Worm (Caenorhabditis elegans) whole organism, L4 larva: ENCODE data around the gene try-5.
A peak's percentile ranks its signal among the peaks of the same experiment; 100 is the strongest.

Source experiments
- D1046.2 ChIP-seq: fragments of 200-800 bp; sonication (Bioruptor generic); IDR thresholded peaks from 2 replicates; pipeline ENCODE4 v1.3.6; 2022; ENCODE audit warnings: missing genetic modification characterization, missing compliant biosample characterization
- F26F4.8 ChIP-seq: fragments of 200-800 bp; sonication (Bioruptor generic); conservative IDR thresholded peaks from 2 replicates; pipeline ENCODE4 v1.3.6; 2022; ENCODE audit warnings: missing genetic modification characterization, missing compliant biosample characterization
- F44E2.7 ChIP-seq: fragments of 200-800 bp; sonication (Bioruptor generic); IDR thresholded peaks from 2 replicates; pipeline ENCODE4 v2.1.2; 2022; ENCODE audit warnings: missing genetic modification characterization, missing compliant biosample characterization
- R02D3.7 ChIP-seq: fragments of 150-350 bp; sonication (generic microtip); optimal IDR thresholded peaks from 3 replicates; lab custom pipeline; 2014; ENCODE audit warnings: missing biosample characterization, missing genetic modification characterization
- T26A8.4 ChIP-seq: fragments of 200-800 bp; sonication (Bioruptor generic); IDR thresholded peaks from 2 replicates; pipeline ENCODE4 v1.3.6; 2022; ENCODE audit warnings: missing genetic modification characterization, missing compliant biosample characterization
- Y105C5A.15 ChIP-seq: fragments of 200-800 bp; sonication (Bioruptor generic); IDR thresholded peaks from 2 replicates; pipeline ENCODE4 v1.3.6; 2022; ENCODE audit warnings: missing genetic modification characterization, missing compliant biosample characterization
- Y48G9A.11 ChIP-seq: fragments of 200-800 bp; sonication (Bioruptor generic); IDR thresholded peaks from 2 replicates; pipeline ENCODE4 v1.3.6; 2022; ENCODE audit warnings: missing genetic modification reagents, missing genetic modification characterization, missing compliant biosample characterization
- Y75B8A.6 ChIP-seq: fragments of 200-800 bp; sonication (Bioruptor generic); IDR thresholded peaks from 2 replicates; pipeline ENCODE4 v1.3.6; 2022; ENCODE audit warnings: missing genetic modification reagents, missing genetic modification characterization, missing compliant biosample characterization
- aha-1 ChIP-seq: fragments of 150-350 bp; peaks from one replicate; lab custom pipeline; 2014; ENCODE audit warnings: missing biosample characterization, missing genetic modification characterization
- arid-1 ChIP-seq: fragments of 200-800 bp; sonication (Bioruptor generic); conservative IDR thresholded peaks from 2 replicates; pipeline ENCODE4 v1.3.6; 2022; ENCODE audit warnings: missing genetic modification reagents, missing genetic modification characterization, missing compliant biosample characterization
- ceh-20 ChIP-seq: fragments of 200-800 bp; sonication (Bioruptor generic); IDR thresholded peaks from 2 replicates; pipeline ENCODE4 v1.3.6; 2022; ENCODE audit warnings: missing genetic modification reagents, missing genetic modification characterization, missing compliant biosample characterization
- ceh-28 ChIP-seq: fragments of 150-350 bp; optimal IDR thresholded peaks from 2 replicates; lab custom pipeline; 2014; ENCODE audit warnings: missing biosample characterization, missing genetic modification reagents, missing genetic modification characterization
- ceh-32 ChIP-seq: sonication (generic microtip); optimal IDR thresholded peaks from 2 replicates; lab custom pipeline; 2016; ENCODE audit warnings: mild to moderate bottlenecking, missing genetic modification characterization, missing compliant biosample characterization; ENCODE audit not compliant: poor library complexity
- ces-1 ChIP-seq: fragments of 150-350 bp; sonication (generic microtip); optimal IDR thresholded peaks from 4 replicates; lab custom pipeline; 2014; ENCODE audit warnings: missing biosample characterization, missing genetic modification reagents, missing genetic modification characterization
- ctbp-1 ChIP-seq: fragments of 200-800 bp; sonication (Bioruptor generic); IDR thresholded peaks from 2 replicates; pipeline ENCODE4 v1.3.6; 2022; ENCODE audit warnings: missing genetic modification reagents, missing genetic modification characterization, missing compliant biosample characterization
- daf-16 ChIP-seq, 3 experiments: sonication (generic microtip); optimal IDR thresholded peaks; 2 replicates each; lab custom pipeline; 2016 to 2017; ENCODE audit warnings: missing genetic modification characterization in 3 of 3, missing genetic modification reagents in 3 of 3, mild to moderate bottlenecking in 2 of 3, missing compliant biosample characterization in 2 of 3, missing biosample characterization in 1 of 3, moderate library complexity in 1 of 3
- daf-19 ChIP-seq: fragments of 200-800 bp; sonication (Bioruptor generic); conservative IDR thresholded peaks from 2 replicates; pipeline ENCODE4 v1.3.6; 2022; ENCODE audit warnings: missing genetic modification characterization, missing compliant biosample characterization
- daf-8 ChIP-seq: fragments of 200-800 bp; sonication (Bioruptor generic); IDR thresholded peaks from 2 replicates; pipeline ENCODE4 v1.3.6; 2022; ENCODE audit warnings: missing genetic modification characterization, missing compliant biosample characterization
- dmd-6 ChIP-seq: fragments of 200-800 bp; sonication (Bioruptor generic); IDR thresholded peaks from 2 replicates; pipeline ENCODE4 v1.3.6; 2022; ENCODE audit warnings: missing genetic modification reagents, missing genetic modification characterization, missing compliant biosample characterization
- dmd-8 ChIP-seq: fragments of 200-800 bp; sonication (Bioruptor generic); IDR thresholded peaks from 2 replicates; pipeline ENCODE4 v1.3.6; 2022; ENCODE audit warnings: missing genetic modification characterization, missing compliant biosample characterization
- dmd-9 ChIP-seq: fragments of 200-800 bp; sonication (Bioruptor generic); IDR thresholded peaks from 2 replicates; pipeline ENCODE4 v1.3.6; 2022; ENCODE audit warnings: missing genetic modification reagents, missing genetic modification characterization, missing compliant biosample characterization
- dve-1 ChIP-seq: sonication (generic microtip); optimal IDR thresholded peaks from 2 replicates; lab custom pipeline; 2017; ENCODE audit warnings: antibody characterized with exemption, mild to moderate bottlenecking, missing genetic modification characterization, missing compliant biosample characterization; ENCODE audit not compliant: insufficient read depth
- egl-43 ChIP-seq: fragments of 200-800 bp; sonication (Bioruptor generic); IDR thresholded peaks from 2 replicates; pipeline ENCODE4 v1.3.6; 2022; ENCODE audit warnings: missing genetic modification reagents, missing genetic modification characterization, missing compliant biosample characterization
- fos-1 ChIP-seq: fragments of 150-350 bp; optimal IDR thresholded peaks from 2 replicates; lab custom pipeline; 2014; ENCODE audit warnings: missing biosample characterization, missing genetic modification characterization
- gei-8 ChIP-seq: fragments of 200-800 bp; sonication (Bioruptor generic); optimal IDR thresholded peaks from 2 replicates; lab custom pipeline; 2018; ENCODE audit warnings: mild to moderate bottlenecking, missing genetic modification characterization, missing compliant biosample characterization
- hif-1 ChIP-seq, 2 experiments: sonication (generic microtip); optimal IDR thresholded peaks; 2 replicates each; lab custom pipeline; 2016 to 2017; ENCODE audit warnings: missing compliant biosample characterization in 2 of 2, missing genetic modification characterization in 2 of 2, missing genetic modification reagents in 2 of 2, missing genotype in 2 of 2, mild to moderate bottlenecking in 1 of 2
- hmg-1.1 ChIP-seq: fragments of 200-800 bp; sonication (Bioruptor generic); IDR thresholded peaks from 2 replicates; pipeline ENCODE4 v1.3.6; 2022; ENCODE audit warnings: missing genetic modification reagents, missing genetic modification characterization, missing compliant biosample characterization
- lin-38 ChIP-seq: fragments of 200-800 bp; sonication (Bioruptor generic); IDR thresholded peaks from 2 replicates; pipeline ENCODE4 v1.3.6; 2022; ENCODE audit warnings: missing genetic modification reagents, missing genetic modification characterization, missing compliant biosample characterization
- madf-5 ChIP-seq, 2 experiments: fragments of 200-800 bp; sonication (Bioruptor generic); IDR thresholded peaks; 2 replicates each; pipeline ENCODE4 v1.3.6; 2022; ENCODE audit warnings: missing compliant biosample characterization in 2 of 2, missing genetic modification characterization in 2 of 2
- madf-9 ChIP-seq: fragments of 200-800 bp; sonication (Bioruptor generic); conservative IDR thresholded peaks from 2 replicates; pipeline ENCODE4 v1.3.6; 2022; ENCODE audit warnings: missing genetic modification reagents, missing genetic modification characterization, missing compliant biosample characterization
- mdt-29 ChIP-seq: fragments of 200-800 bp; sonication (Bioruptor generic); IDR thresholded peaks from 2 replicates; pipeline ENCODE4 v1.3.6; 2022; ENCODE audit warnings: missing genetic modification reagents, missing genetic modification characterization, missing compliant biosample characterization
- mes-2 ChIP-seq: sonication (generic microtip); optimal IDR thresholded peaks from 2 replicates; lab custom pipeline; 2016; ENCODE audit warnings: missing genotype, mild to moderate bottlenecking, missing genetic modification characterization, missing compliant biosample characterization; ENCODE audit not compliant: poor library complexity, severe bottlenecking
- mxl-3 ChIP-seq: fragments of 200-800 bp; sonication (Bioruptor generic); optimal IDR thresholded peaks from 2 replicates; lab custom pipeline; 2018; ENCODE audit warnings: mild to moderate bottlenecking, missing genetic modification characterization, missing compliant biosample characterization
- nhr-237 ChIP-seq: sonication (generic microtip); optimal IDR thresholded peaks from 2 replicates; lab custom pipeline; 2017; ENCODE audit warnings: missing biosample characterization, missing genetic modification characterization
- nhr-42 ChIP-seq: fragments of 200-800 bp; sonication (Bioruptor generic); IDR thresholded peaks from 2 replicates; pipeline ENCODE4 v1.3.6; 2022; ENCODE audit warnings: missing genetic modification characterization, missing compliant biosample characterization
- pha-4 ChIP-seq, 2 experiments: fragments of 150-350 bp in 1 of 2; fragments of 200-800 bp in 1 of 2; sonication (Bioruptor generic) in 1 of 2; IDR thresholded peaks in 1 of 2; optimal IDR thresholded peaks in 1 of 2; 2 replicates each; pipeline versions ENCODE4 v1.3.6 to Lab custom; 2014 to 2022; ENCODE audit warnings: missing genetic modification characterization in 2 of 2, missing genetic modification reagents in 2 of 2, missing biosample characterization in 1 of 2, missing compliant biosample characterization in 1 of 2
- php-3 ChIP-seq: fragments of 200-800 bp; sonication (Bioruptor generic); IDR thresholded peaks from 2 replicates; pipeline ENCODE4 v1.3.6; 2022; ENCODE audit warnings: missing genetic modification reagents, missing genetic modification characterization, missing compliant biosample characterization
- rbr-2 ChIP-seq: sonication (generic microtip); optimal IDR thresholded peaks from 2 replicates; lab custom pipeline; 2016; ENCODE audit warnings: missing genotype, missing genetic modification characterization, missing compliant biosample characterization
- saeg-2 ChIP-seq: fragments of 200-800 bp; sonication (Bioruptor generic); IDR thresholded peaks from 2 replicates; pipeline ENCODE4 v1.3.6; 2022; ENCODE audit warnings: missing genetic modification reagents, missing genetic modification characterization, missing compliant biosample characterization
- sdz-12 ChIP-seq: fragments of 200-800 bp; sonication (Bioruptor generic); optimal IDR thresholded peaks from 2 replicates; lab custom pipeline; 2018; ENCODE audit warnings: mild to moderate bottlenecking, missing genetic modification characterization, missing compliant biosample characterization
- snpc-1.2 ChIP-seq: fragments of 200-800 bp; sonication (Bioruptor generic); IDR thresholded peaks from 2 replicates; pipeline ENCODE4 v1.3.6; 2022; ENCODE audit warnings: missing genetic modification reagents, missing genetic modification characterization, missing compliant biosample characterization
- snpc-4 ChIP-seq: fragments of 150-350 bp; optimal IDR thresholded peaks from 2 replicates; lab custom pipeline; 2014; ENCODE audit warnings: missing biosample characterization, missing genetic modification characterization
- tag-97 ChIP-seq: fragments of 200-800 bp; sonication (Bioruptor generic); IDR thresholded peaks from 2 replicates; pipeline ENCODE4 v1.3.6; 2022; ENCODE audit warnings: missing genetic modification characterization, missing compliant biosample characterization
- tra-1 ChIP-seq: fragments of 200-800 bp; sonication (Bioruptor generic); IDR thresholded peaks from 2 replicates; pipeline ENCODE4 v1.3.6; 2022; ENCODE audit warnings: missing genetic modification reagents, missing genetic modification characterization, missing compliant biosample characterization
- vab-7 ChIP-seq: fragments of 200-800 bp; sonication (Bioruptor generic); IDR thresholded peaks from 2 replicates; pipeline ENCODE4 v1.3.6; 2022; ENCODE audit warnings: missing genetic modification reagents, missing genetic modification characterization, missing compliant biosample characterization
- zag-1 ChIP-seq: fragments of 150-350 bp; optimal IDR thresholded peaks from 2 replicates; lab custom pipeline; 2014; ENCODE audit warnings: missing biosample characterization, missing genetic modification characterization
- zip-11 ChIP-seq: fragments of 200-800 bp; sonication (Bioruptor generic); IDR thresholded peaks from 2 replicates; pipeline ENCODE4 v1.3.6; 2022; ENCODE audit warnings: missing genetic modification characterization, missing compliant biosample characterization

try-5 gene

DNA sequence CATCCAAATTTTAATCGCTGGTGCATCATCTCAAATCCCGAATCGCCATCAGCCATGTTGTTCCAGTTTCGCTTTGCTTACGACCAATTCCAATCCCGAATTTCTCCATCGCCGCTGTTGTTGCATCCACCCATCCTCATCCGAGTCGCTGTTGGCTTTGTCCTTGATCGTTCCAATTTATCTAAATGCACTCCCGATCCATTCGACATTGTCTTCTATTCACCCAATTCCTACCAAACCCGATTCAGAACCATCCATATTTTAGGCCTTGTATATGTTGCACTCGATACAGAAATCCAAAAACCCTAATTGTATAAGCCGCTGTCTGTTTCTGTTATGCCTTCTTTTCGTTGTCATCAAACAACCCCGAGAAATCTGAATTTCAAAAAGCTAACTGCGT, 6.5 kb upstream of the try-5 start (continued):
- TF ChIP-seq aha-1 (tag; lab: Kevin White, UChicago) = peak; percentile 76
- TF ChIP-seq vab-7 (GFP tag; lab: Robert Waterston, UW) = peak; percentile 58
- TF ChIP-seq lin-38 (GFP tag; lab: Robert Waterston, UW) = peak; percentile 78
- no peak for TF ChIP-seq ceh-32 (tag; lab: Kevin White, UChicago)
- TF ChIP-seq fos-1 (tag; lab: Kevin White, UChicago) = no peak
- TF ChIP-seq ceh-28 (tag; lab: Kevin White, UChicago) = no peak
- peak; percentile 89 for TF ChIP-seq daf-19 (GFP tag; lab: Robert Waterston, UW)
- TF ChIP-seq snpc-4 = no peak
- no peak for TF ChIP-seq daf-8 (GFP tag; lab: Robert Waterston, UW)
- no peak for TF ChIP-seq gei-8 (GFP tag; lab: Kevin White, UChicago)
- TF ChIP-seq madf-5 (GFP tag; IDR thresholded peaks at IDR 0.05; lab: Robert Waterston, UW) = 0 out of 4 replicates have a peak, but pooled peaks of 1 of the 2 experiments have one; percentile 64
- peak; percentile 61; the same call in 1 of the 2 replicates for TF ChIP-seq saeg-2 (GFP tag; lab: Robert Waterston, UW)
- peak; percentile 92 for TF ChIP-seq ceh-20 (GFP tag; lab: Robert Waterston, UW)
- TF ChIP-seq hif-1 (tag; optimal IDR thresholded peaks at IDR 0.05; lab: Kevin White, UChicago) = no peak
- peak in 1 of 2 experiments; percentile 74 for TF ChIP-seq daf-16 (GFP tag; optimal IDR thresholded peaks at IDR 0.05; lab: Kevin White, UChicago)
- no peak for TF ChIP-seq daf-16 (tag; optimal IDR thresholded peaks at IDR 0.05; lab: Kevin White, UChicago)
- TF ChIP-seq Y75B8A.6 (GFP tag; lab: Robert Waterston, UW) = no peak; the same call in 1 of the 2 replicates
- peak; percentile 55 for TF ChIP-seq hmg-1.1 (GFP tag; lab: Robert Waterston, UW)
- TF ChIP-seq dve-1 (tag; lab: Kevin White, UChicago) = no peak
- TF ChIP-seq egl-43 (GFP tag; lab: Robert Waterston, UW) = peak; percentile 80
- TF ChIP-seq ces-1 = no peak
- peak; percentile 82 for TF ChIP-seq sdz-12 (GFP tag; lab: Kevin White, UChicago)
- no peak for TF ChIP-seq nhr-237 (tag; lab: Kevin White, UChicago)
- TF ChIP-seq R02D3.7 = no peak
- TF ChIP-seq mes-2 (tag; lab: Kevin White, UChicago) = no peak
- TF ChIP-seq Y105C5A.15 = no peak
- no peak; the same call in none of the 2 replicates for TF ChIP-seq dmd-6
- TF ChIP-seq mxl-3 (GFP tag; lab: Kevin White, UChicago) = no peak
- peak; percentile 73; the same call in 1 of the 2 replicates for TF ChIP-seq tra-1 (GFP tag; lab: Robert Waterston, UW)
- no peak for TF ChIP-seq tag-97
- TF ChIP-seq rbr-2 (tag; lab: Kevin White, UChicago) = peak; percentile 11
- TF ChIP-seq dmd-8 = 0 out of 2 replicates have a peak, but pooled peaks have one; percentile 18
- TF ChIP-seq zag-1 (tag; lab: Kevin White, UChicago) = no peak
- no peak for TF ChIP-seq zip-11 (GFP tag; lab: Robert Waterston, UW)
- peak; percentile 45; the same call in 1 of the 2 replicates for TF ChIP-seq madf-9
- peak; percentile 90 for TF ChIP-seq pha-4 (GFP tag; IDR thresholded peaks at IDR 0.05; lab: Robert Waterston, UW)
- TF ChIP-seq pha-4 (tag; optimal IDR thresholded peaks at IDR 0.05; lab: Kevin White, UChicago) = no peak
- no peak; the same call in 1 of the 2 replicates for TF ChIP-seq ctbp-1 (GFP tag; lab: Robert Waterston, UW)

DNA sequence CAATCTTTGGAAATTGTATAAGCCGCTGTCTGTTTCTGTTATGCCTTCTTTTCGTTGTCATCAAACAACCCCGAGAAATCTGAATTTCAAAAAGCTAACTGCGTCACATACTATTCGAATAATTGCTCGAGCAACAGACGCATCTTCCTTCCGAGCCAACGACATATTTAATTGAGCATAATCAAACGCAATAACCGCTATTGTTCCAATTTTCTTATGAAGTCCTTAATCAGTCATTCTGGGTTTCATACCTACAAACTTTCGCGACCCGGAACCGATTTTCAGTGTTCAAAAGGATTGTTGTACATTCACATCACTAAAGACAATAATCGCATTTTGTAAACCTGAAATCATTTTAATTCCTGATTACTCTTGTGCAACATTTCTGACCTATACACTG, 5.0 kb upstream of the try-5 start:
- peak; percentile 58 for TF ChIP-seq mdt-29 (GFP tag; lab: Robert Waterston, UW)
- TF ChIP-seq T26A8.4 = peak; percentile 94
- peak; percentile 75 for TF ChIP-seq ctbp-1 (GFP tag; lab: Robert Waterston, UW)
- TF ChIP-seq tra-1 (GFP tag; lab: Robert Waterston, UW) = peak; percentile 92
- peak; percentile 74; the same call in 1 of the 2 replicates for TF ChIP-seq zip-11 (GFP tag; lab: Robert Waterston, UW)
- TF ChIP-seq dmd-9 (GFP tag; lab: Robert Waterston, UW) = 0 out of 2 replicates have a peak, but pooled peaks have one; percentile 50
- peak; percentile 80 for TF ChIP-seq arid-1 (GFP tag; lab: Robert Waterston, UW)
- 0 out of 2 replicates have a peak, but pooled peaks have one; percentile 40 for TF ChIP-seq F26F4.8
- peak; percentile 85; the same call in 1 of the 2 replicates for TF ChIP-seq F44E2.7 (GFP tag; lab: Robert Waterston, UW)
- TF ChIP-seq hmg-1.1 (GFP tag; lab: Robert Waterston, UW) = peak; percentile 66
- TF ChIP-seq vab-7 (GFP tag; lab: Robert Waterston, UW) = peak; percentile 56
- peak; percentile 86; the same call in 1 of the 2 replicates for TF ChIP-seq Y75B8A.6 (GFP tag; lab: Robert Waterston, UW)
- peak; percentile 76 for TF ChIP-seq snpc-1.2
- TF ChIP-seq D1046.2 (GFP tag; lab: Robert Waterston, UW) = peak; percentile 83
- peak; percentile 67; the same call in 1 of the 2 replicates for TF ChIP-seq daf-19 (GFP tag; lab: Robert Waterston, UW)
- TF ChIP-seq egl-43 (GFP tag; lab: Robert Waterston, UW) = peak; percentile 83
- TF ChIP-seq php-3 (GFP tag; lab: Robert Waterston, UW) = peak; percentile 85
- TF ChIP-seq Y48G9A.11 (GFP tag; lab: Robert Waterston, UW) = peak; percentile 75
- peak; percentile 70 for TF ChIP-seq nhr-42 (GFP tag; lab: Robert Waterston, UW)
- peak; percentile 87 for TF ChIP-seq ceh-20 (GFP tag; lab: Robert Waterston, UW)
- TF ChIP-seq dmd-6 = peak; percentile 55
